Worm (Caenorhabditis elegans): ENCODE data around the gene twk-14.

ce11 chrV:12377256-12377655 lies 18.2 kb downstream of the twk-14 start, which contains the start of gene K01D12.1:
- TF ChIP-seq nhr-23 (tag; optimal IDR thresholded peaks at IDR 0.05): no peak
- no peak for TF ChIP-seq ama-1 (optimal IDR thresholded peaks at IDR 0.05)
- TF ChIP-seq fos-1 (tag; optimal IDR thresholded peaks at IDR 0.05): no peak
- TF ChIP-seq ceh-82 (tag; optimal IDR thresholded peaks at IDR 0.05): no peak
- no peak for TF ChIP-seq skn-1 (tag; optimal IDR thresholded peaks at IDR 0.05)
- TF ChIP-seq nhr-25 (tag; optimal IDR thresholded peaks at IDR 0.05): no peak
- TF ChIP-seq lin-39 (tag; optimal IDR thresholded peaks at IDR 0.05): no peak
- no peak for TF ChIP-seq elt-1 (tag; optimal IDR thresholded peaks at IDR 0.05)
- no peak for TF ChIP-seq ztf-11 (tag; optimal IDR thresholded peaks at IDR 0.05)
- TF ChIP-seq unc-62 (GFP tag; optimal IDR thresholded peaks at IDR 0.05): no peak
- no peak for TF ChIP-seq gmeb-1 (tag; optimal IDR thresholded peaks at IDR 0.05)
- TF ChIP-seq mdl-1 (tag; optimal IDR thresholded peaks at IDR 0.05): no peak

Measured in whole organism, L2 larva.